Worm (Caenorhabditis elegans) whole organism, L2 larva: Measurements from ENCODE around the gene W01F3.2.
A peak's percentile ranks its signal among the peaks of the same experiment; 100 is the strongest.

ENCODE experiments used
- C34F6.9 ChIP-seq: fragments of 150-350 bp; optimal IDR thresholded peaks from 2 replicates; lab custom pipeline; 2014; ENCODE audit warnings: missing biosample characterization, missing genetic modification characterization
- F13H6.1 ChIP-seq: sonication (generic microtip); optimal IDR thresholded peaks from 2 replicates; lab custom pipeline; 2016; ENCODE audit warnings: missing genetic modification characterization, missing compliant biosample characterization
- R02D3.7 ChIP-seq: fragments of 150-350 bp; optimal IDR thresholded peaks from 2 replicates; lab custom pipeline; 2014; ENCODE audit warnings: missing biosample characterization, missing genetic modification characterization
- Y55F3AM.14 ChIP-seq: fragments of 200-800 bp; sonication (Bioruptor generic); optimal IDR thresholded peaks from 2 replicates; lab custom pipeline; 2018; ENCODE audit warnings: mild to moderate bottlenecking, missing genetic modification characterization, missing compliant biosample characterization
- ZK546.5 ChIP-seq: sonication (generic microtip); optimal IDR thresholded peaks from 2 replicates; lab custom pipeline; 2017; ENCODE audit warnings: missing biosample characterization, missing genetic modification characterization
- alr-1 ChIP-seq: fragments of 150-350 bp; optimal IDR thresholded peaks from 2 replicates; lab custom pipeline; 2014; ENCODE audit warnings: missing biosample characterization, missing genetic modification characterization
- aly-2 ChIP-seq: fragments of 150-350 bp; optimal IDR thresholded peaks from 2 replicates; lab custom pipeline; 2014; ENCODE audit warnings: missing biosample characterization, missing genetic modification characterization
- ama-1 ChIP-seq: fragments of 150-350 bp; optimal IDR thresholded peaks from 2 replicates; lab custom pipeline; 2018; ENCODE audit warnings: inconsistent platforms
- blmp-1 ChIP-seq: sonication (generic microtip); optimal IDR thresholded peaks from 2 replicates; lab custom pipeline; 2017; ENCODE audit warnings: missing genetic modification characterization, mild to moderate bottlenecking, missing compliant biosample characterization, antibody characterized with exemption, moderate library complexity; ENCODE audit not compliant: insufficient read depth
- ceh-16 ChIP-seq: fragments of 150-350 bp; optimal IDR thresholded peaks from 2 replicates; lab custom pipeline; 2014; ENCODE audit warnings: missing biosample characterization, missing genetic modification characterization
- ceh-82 ChIP-seq: fragments of 150-350 bp; optimal IDR thresholded peaks from 2 replicates; lab custom pipeline; 2014; ENCODE audit warnings: missing biosample characterization, missing genetic modification characterization
- crh-2 ChIP-seq: sonication (generic microtip); optimal IDR thresholded peaks from 2 replicates; lab custom pipeline; 2017; ENCODE audit warnings: missing biosample characterization, missing genetic modification characterization
- dmd-4 ChIP-seq: sonication (generic microtip); optimal IDR thresholded peaks from 2 replicates; lab custom pipeline; 2017; ENCODE audit warnings: missing biosample characterization, missing genetic modification characterization
- egl-27 ChIP-seq: sonication (generic microtip); optimal IDR thresholded peaks from 3 replicates; lab custom pipeline; 2017; ENCODE audit warnings: missing biosample characterization, missing genetic modification reagents, missing genetic modification characterization
- elt-1 ChIP-seq: fragments of 150-350 bp; optimal IDR thresholded peaks from 2 replicates; lab custom pipeline; 2014; ENCODE audit warnings: missing biosample characterization, missing genetic modification characterization
- elt-3 ChIP-seq: sonication (generic microtip); optimal IDR thresholded peaks from 2 replicates; lab custom pipeline; 2017; ENCODE audit warnings: missing biosample characterization, missing genetic modification characterization
- fos-1 ChIP-seq: fragments of 150-350 bp; optimal IDR thresholded peaks from 2 replicates; lab custom pipeline; 2014; ENCODE audit warnings: missing biosample characterization, missing genetic modification characterization
- gmeb-1 ChIP-seq: fragments of 150-350 bp; optimal IDR thresholded peaks from 2 replicates; lab custom pipeline; 2014; ENCODE audit warnings: missing biosample characterization, missing genetic modification characterization
- lin-11 ChIP-seq: fragments of 150-350 bp; sonication (generic microtip); optimal IDR thresholded peaks from 2 replicates; lab custom pipeline; 2014; ENCODE audit warnings: missing biosample characterization, missing genetic modification characterization, inconsistent platforms, mixed read lengths
- lin-13 ChIP-seq: fragments of 150-350 bp; optimal IDR thresholded peaks from 2 replicates; lab custom pipeline; 2014; ENCODE audit warnings: missing biosample characterization, missing genetic modification reagents, missing genetic modification characterization
- lin-39 ChIP-seq: fragments of 150-350 bp; optimal IDR thresholded peaks from 2 replicates; lab custom pipeline; 2014; ENCODE audit warnings: missing biosample characterization, missing genetic modification reagents, missing genetic modification characterization
- lsy-2 ChIP-seq, 2 experiments: fragments of 150-350 bp in 1 of 2; sonication (generic microtip) in 1 of 2; optimal IDR thresholded peaks; 2 replicates each; lab custom pipeline; 2014 to 2017; ENCODE audit warnings: missing biosample characterization in 2 of 2, missing genetic modification characterization in 2 of 2
- mab-5 ChIP-seq: fragments of 150-350 bp; optimal IDR thresholded peaks from 2 replicates; lab custom pipeline; 2014; ENCODE audit warnings: missing biosample characterization, missing genetic modification characterization
- mbf-1 ChIP-seq: sonication (generic microtip); optimal IDR thresholded peaks from 2 replicates; lab custom pipeline; 2017; ENCODE audit warnings: missing biosample characterization, missing genetic modification characterization
- mdl-1 ChIP-seq, 2 experiments: fragments of 150-350 bp in 1 of 2; sonication (generic microtip) in 1 of 2; optimal IDR thresholded peaks; 2 replicates each; lab custom pipeline; 2017; ENCODE audit warnings: missing biosample characterization in 2 of 2, missing genetic modification characterization in 2 of 2
- nhr-10 ChIP-seq: sonication (generic microtip); optimal IDR thresholded peaks from 2 replicates; lab custom pipeline; 2017; ENCODE audit warnings: missing biosample characterization, missing genetic modification characterization
- nhr-11 ChIP-seq: fragments of 150-350 bp; optimal IDR thresholded peaks from 2 replicates; lab custom pipeline; 2014; ENCODE audit warnings: missing biosample characterization, missing genetic modification characterization
- nhr-12 ChIP-seq: fragments of 150-350 bp; optimal IDR thresholded peaks from 2 replicates; lab custom pipeline; 2014; ENCODE audit warnings: missing biosample characterization, missing genetic modification characterization
- nhr-129 ChIP-seq: fragments of 150-350 bp; optimal IDR thresholded peaks from 2 replicates; lab custom pipeline; 2014; ENCODE audit warnings: missing biosample characterization, missing genetic modification characterization
- nhr-21 ChIP-seq: fragments of 150-350 bp; optimal IDR thresholded peaks from 2 replicates; lab custom pipeline; 2014; ENCODE audit warnings: missing biosample characterization, missing genetic modification characterization
- nhr-23 ChIP-seq: fragments of 150-350 bp; optimal IDR thresholded peaks from 2 replicates; lab custom pipeline; 2014; ENCODE audit warnings: missing biosample characterization, missing genetic modification reagents, missing genetic modification characterization
- nhr-237 ChIP-seq: fragments of 150-350 bp; optimal IDR thresholded peaks from 2 replicates; lab custom pipeline; 2014; ENCODE audit warnings: missing biosample characterization, missing genetic modification characterization
- nhr-25 ChIP-seq: fragments of 150-350 bp; sonication (generic microtip); optimal IDR thresholded peaks from 3 replicates; lab custom pipeline; 2014; ENCODE audit warnings: missing biosample characterization, missing genetic modification characterization
- nhr-6 ChIP-seq: fragments of 150-350 bp; optimal IDR thresholded peaks from 2 replicates; lab custom pipeline; 2014; ENCODE audit warnings: missing biosample characterization, missing genetic modification characterization
- nhr-77 ChIP-seq: fragments of 150-350 bp; optimal IDR thresholded peaks from 2 replicates; lab custom pipeline; 2014; ENCODE audit warnings: missing biosample characterization, missing genetic modification characterization
- peb-1 ChIP-seq: fragments of 150-350 bp; optimal IDR thresholded peaks from 2 replicates; lab custom pipeline; 2014; ENCODE audit warnings: missing biosample characterization, missing genetic modification characterization
- sem-4 ChIP-seq: fragments of 150-350 bp; optimal IDR thresholded peaks from 2 replicates; lab custom pipeline; 2014; ENCODE audit warnings: missing biosample characterization, missing genetic modification reagents, missing genetic modification characterization
- skn-1 ChIP-seq: sonication (generic microtip); optimal IDR thresholded peaks from 2 replicates; lab custom pipeline; 2017; ENCODE audit warnings: missing biosample characterization, missing genetic modification characterization
- sma-3 ChIP-seq: sonication (generic microtip); optimal IDR thresholded peaks from 2 replicates; lab custom pipeline; 2016; ENCODE audit warnings: missing genetic modification reagents, missing genetic modification characterization, missing compliant biosample characterization
- sma-9 ChIP-seq, 2 experiments: fragments of 150-350 bp in 1 of 2; sonication (generic microtip) in 1 of 2; optimal IDR thresholded peaks; 2 replicates each; lab custom pipeline; 2014 to 2016; ENCODE audit warnings: missing genetic modification characterization in 2 of 2, mild to moderate bottlenecking in 1 of 2, missing biosample characterization in 1 of 2, missing compliant biosample characterization in 1 of 2, missing genetic modification reagents in 1 of 2, moderate library complexity in 1 of 2
- snpc-4 ChIP-seq: fragments of 150-350 bp; optimal IDR thresholded peaks from 2 replicates; lab custom pipeline; 2014; ENCODE audit warnings: missing biosample characterization, missing genetic modification characterization
- unc-39 ChIP-seq: fragments of 150-350 bp; optimal IDR thresholded peaks from 2 replicates; lab custom pipeline; 2014; ENCODE audit warnings: missing biosample characterization, missing genetic modification characterization
- unc-55 ChIP-seq: fragments of 150-350 bp; sonication (generic microtip); optimal IDR thresholded peaks from 3 replicates; lab custom pipeline; 2014; ENCODE audit warnings: missing biosample characterization, missing genetic modification reagents, missing genetic modification characterization
- unc-62 ChIP-seq: fragments of 150-350 bp; optimal IDR thresholded peaks from 2 replicates; lab custom pipeline; 2014; ENCODE audit warnings: missing biosample characterization, missing genetic modification reagents, missing genetic modification characterization
- zag-1 ChIP-seq: fragments of 150-350 bp; optimal IDR thresholded peaks from 2 replicates; lab custom pipeline; 2014; ENCODE audit warnings: missing biosample characterization, missing genetic modification characterization
- ztf-1 ChIP-seq: fragments of 200-800 bp; sonication (Bioruptor generic); conservative IDR thresholded peaks from 2 replicates; pipeline ENCODE4 v1.3.6; 2022; ENCODE audit warnings: missing genetic modification characterization, missing compliant biosample characterization
- ztf-11 ChIP-seq: sonication (generic microtip); optimal IDR thresholded peaks from 2 replicates; lab custom pipeline; 2017; ENCODE audit warnings: missing biosample characterization, missing genetic modification characterization
- ztf-4 ChIP-seq: fragments of 150-350 bp; optimal IDR thresholded peaks from 2 replicates; lab custom pipeline; 2014; ENCODE audit warnings: missing biosample characterization, missing genetic modification characterization

Gene W01F3.2

ce11 chrV:20698837-20699236 is 38.7 kb downstream of the W01F3.2 start:
- peak; percentile 85 for TF ChIP-seq snpc-4 (tag; lab: Kevin White, UChicago)

ce11 chrV:20703998-20704572 is 44.0 kb downstream of the W01F3.2 start, which contains the start of the genes F53F8.5 and F53F8.6:
Gene F53F8.5, minus strand, starts transcription at chrV:20704049.
Gene F53F8.6, plus strand, starts transcription at chrV:20704227.
- TF ChIP-seq elt-3: no peak
- TF ChIP-seq nhr-23 (tag; lab: Kevin White, UChicago): no peak
- peak; percentile 69 for TF ChIP-seq C34F6.9 (tag; lab: Kevin White, UChicago)
- no peak for TF ChIP-seq nhr-237 (tag; lab: Kevin White, UChicago)
- TF ChIP-seq mdl-1 (tag; optimal IDR thresholded peaks at IDR 0.05; lab: Kevin White, UChicago): no peak
- TF ChIP-seq mbf-1: no peak
- no peak for TF ChIP-seq zag-1 (tag; lab: Kevin White, UChicago)
- no peak for TF ChIP-seq sem-4 (tag; lab: Kevin White, UChicago)
- TF ChIP-seq ama-1 (lab: Kevin White, UChicago): no peak
- no peak for TF ChIP-seq ztf-4
- TF ChIP-seq nhr-25: no peak
- no peak for TF ChIP-seq nhr-12 (tag; lab: Kevin White, UChicago)
- TF ChIP-seq lsy-2 (tag; optimal IDR thresholded peaks at IDR 0.05; lab: Kevin White, UChicago): peak; percentile 34 to 73
- TF ChIP-seq lin-13 (GFP tag; lab: Kevin White, UChicago): peak; percentile 21
- no peak for TF ChIP-seq lin-11
- TF ChIP-seq nhr-21: no peak
- no peak for TF ChIP-seq nhr-6 (tag; lab: Kevin White, UChicago)
- no peak for TF ChIP-seq alr-1 (tag; lab: Kevin White, UChicago)
- TF ChIP-seq sma-3 (GFP tag; lab: Kevin White, UChicago): peak; percentile 24
- TF ChIP-seq R02D3.7 (tag; lab: Kevin White, UChicago): no peak
- TF ChIP-seq peb-1: no peak
- peak; percentile 70 for TF ChIP-seq unc-55 (GFP tag; lab: Kevin White, UChicago)
- TF ChIP-seq unc-62 (GFP tag; lab: Kevin White, UChicago): no peak
- no peak for TF ChIP-seq blmp-1 (tag; lab: Kevin White, UChicago)
- TF ChIP-seq nhr-77 (tag; lab: Kevin White, UChicago): no peak
- no peak for TF ChIP-seq ztf-1 (GFP tag; lab: Robert Waterston, UW)
- no peak for TF ChIP-seq unc-39 (tag; lab: Kevin White, UChicago)
- TF ChIP-seq sma-9 (GFP tag; optimal IDR thresholded peaks at IDR 0.05; lab: Kevin White, UChicago): peak; percentile 36
- no peak for TF ChIP-seq sma-9 (tag; optimal IDR thresholded peaks at IDR 0.05; lab: Kevin White, UChicago)
- TF ChIP-seq fos-1: no peak
- TF ChIP-seq skn-1 (tag; lab: Kevin White, UChicago): no peak
- peak; percentile 55 for TF ChIP-seq crh-2 (tag; lab: Kevin White, UChicago)
- no peak for TF ChIP-seq ztf-11 (tag; lab: Kevin White, UChicago)
- TF ChIP-seq ceh-16 (tag; lab: Kevin White, UChicago): no peak
- peak; percentile 18 for TF ChIP-seq F13H6.1 (tag; lab: Kevin White, UChicago)
- TF ChIP-seq gmeb-1 (tag; lab: Kevin White, UChicago): peak; percentile 94
- TF ChIP-seq ZK546.5: no peak
- peak; percentile 27 for TF ChIP-seq mab-5 (tag; lab: Kevin White, UChicago)
- peak; percentile 9 for TF ChIP-seq nhr-129
- TF ChIP-seq elt-1 (tag; lab: Kevin White, UChicago): no peak
- no peak for TF ChIP-seq lin-39
- no peak for TF ChIP-seq ceh-82 (tag; lab: Kevin White, UChicago)
- no peak for TF ChIP-seq dmd-4
- TF ChIP-seq egl-27 (tag; lab: Kevin White, UChicago): no peak
- TF ChIP-seq aly-2 (tag; lab: Kevin White, UChicago): no peak
- TF ChIP-seq nhr-11 (tag; lab: Kevin White, UChicago): no peak
- peak; percentile 64 for TF ChIP-seq snpc-4 (tag; lab: Kevin White, UChicago)
- TF ChIP-seq Y55F3AM.14: no peak
- no peak for TF ChIP-seq nhr-10 (tag; lab: Kevin White, UChicago)
